Fruit fly (Drosophila melanogaster) whole organism, pupa: ENCODE data around the gene Gr98d.

ENCODE experiments used
- CG12605 ChIP-seq: fragments of 200-800 bp; sonication (Bioruptor generic); IDR thresholded peaks from 2 replicates; pipeline ENCODE4 v1.3.6; 2022; ENCODE audit warnings: missing biosample characterization, missing genetic modification characterization
- D1 ChIP-seq: fragments of 200-800 bp; sonication (Bioruptor generic); optimal IDR thresholded peaks from 2 replicates; lab custom pipeline; 2018; ENCODE audit warnings: missing biosample characterization, mild to moderate bottlenecking, missing genetic modification characterization, moderate library complexity

dm6 chr3R:27581890-27582487 is 36.1 kb downstream of the Gr98d start, which contains the start of gene wdb:
- TF ChIP-seq D1 (tag; lab: Kevin White, UChicago) (no peak), CG12605 (no peak)
